Fruit fly (Drosophila melanogaster) whole organism, wandering third instar larva: ENCODE results near the gene CG4022.
A peak's percentile ranks its signal among the peaks of the same experiment; 100 is the strongest.

ENCODE experiments used
- Abd-B ChIP-seq: fragments of >200 bp; optimal IDR thresholded peaks from 2 replicates; lab custom pipeline; 2017; ENCODE audit warnings: missing biosample characterization, missing genetic modification characterization
- CG32264 ChIP-seq: fragments of 200-800 bp; sonication (Bioruptor generic); optimal IDR thresholded peaks from 2 replicates; lab custom pipeline; 2016; ENCODE audit warnings: missing biosample characterization, missing genetic modification characterization
- CG9705 ChIP-seq: fragments of 200-800 bp; sonication (Bioruptor generic); optimal IDR thresholded peaks from 2 replicates; lab custom pipeline; 2018; ENCODE audit warnings: missing biosample characterization, mild to moderate bottlenecking, missing genetic modification characterization
- CrebA ChIP-seq: fragments of 200-800 bp; sonication (Bioruptor generic); optimal IDR thresholded peaks from 2 replicates; lab custom pipeline; 2016; ENCODE audit warnings: missing biosample characterization, mild to moderate bottlenecking, missing genetic modification characterization, borderline replicate concordance
- Dfd ChIP-seq: fragments of >200 bp; optimal IDR thresholded peaks from 2 replicates; lab custom pipeline; 2017; ENCODE audit warnings: missing biosample characterization, missing genetic modification characterization
- Dif ChIP-seq: fragments of 200-275, 200-300 bp; sonication (Bioruptor generic); optimal IDR thresholded peaks from 2 replicates; lab custom pipeline; 2018; ENCODE audit warnings: missing biosample characterization, missing genetic modification characterization; ENCODE audit not compliant: partially characterized antibody
- GATAd ChIP-seq: sonication (Bioruptor generic); optimal IDR thresholded peaks from 2 replicates; lab custom pipeline; 2016; ENCODE audit warnings: missing biosample characterization, missing genetic modification characterization
- HLH106 ChIP-seq: fragments of 200-800 bp; optimal IDR thresholded peaks from 3 replicates; lab custom pipeline; 2019; ENCODE audit warnings: missing biosample characterization, mild to moderate bottlenecking, missing genetic modification characterization, moderate library complexity
- Hnf4 ChIP-seq: fragments of 200-800 bp; sonication (Bioruptor generic); optimal IDR thresholded peaks from 2 replicates; lab custom pipeline; 2016; ENCODE audit warnings: missing biosample characterization, mild to moderate bottlenecking, missing genetic modification characterization
- Hr78 ChIP-seq: fragments of >200 bp; optimal IDR thresholded peaks from 2 replicates; lab custom pipeline; 2017; ENCODE audit warnings: missing biosample characterization, missing genetic modification characterization
- Hr83 ChIP-seq: fragments of 200-300 bp; sonication (Bioruptor generic); optimal IDR thresholded peaks from 2 replicates; lab custom pipeline; 2016; ENCODE audit warnings: missing biosample characterization, mild to moderate bottlenecking, missing genetic modification characterization, moderate library complexity; ENCODE audit not compliant: poor library complexity, severe bottlenecking
- Jra ChIP-seq: sonication (Bioruptor generic); optimal IDR thresholded peaks from 2 replicates; lab custom pipeline; 2016; ENCODE audit warnings: missing biosample characterization, missing genetic modification characterization
- Mio ChIP-seq: sonication (Bioruptor generic); optimal IDR thresholded peaks from 2 replicates; lab custom pipeline; 2016; ENCODE audit warnings: missing biosample characterization, missing genetic modification characterization
- Myc ChIP-seq: fragments of >200 bp; optimal IDR thresholded peaks from 2 replicates; lab custom pipeline; 2017
- N ChIP-seq: fragments of >200 bp; optimal IDR thresholded peaks from 2 replicates; lab custom pipeline; 2018; ENCODE audit warnings: missing biosample characterization, missing external identifiers, missing genetic modification characterization
- OdsH ChIP-seq: fragments of 200-800 bp; sonication (Bioruptor generic); optimal IDR thresholded peaks from 2 replicates; lab custom pipeline; 2016; ENCODE audit warnings: missing biosample characterization, mild to moderate bottlenecking, missing genetic modification characterization
- Rel ChIP-seq, 2 experiments: fragments of 200-800 bp; sonication (Bioruptor generic) in 1 of 2; optimal IDR thresholded peaks; 2 replicates in 1 of 2; 3 replicates in 1 of 2; lab custom pipeline; 2016 to 2019; ENCODE audit warnings: mild to moderate bottlenecking in 2 of 2, missing biosample characterization in 2 of 2, missing genetic modification characterization in 2 of 2, moderate library complexity in 1 of 2
- Sp1 ChIP-seq: fragments of 200-800 bp; sonication (Bioruptor generic); optimal IDR thresholded peaks from 3 replicates; lab custom pipeline; 2019; ENCODE audit warnings: missing biosample characterization, mild to moderate bottlenecking, missing genetic modification characterization, moderate library complexity
- Vsx2 ChIP-seq: fragments of 200-300, 225-300 bp; sonication (Bioruptor generic); optimal IDR thresholded peaks from 2 replicates; lab custom pipeline; 2018; ENCODE audit warnings: missing biosample characterization, missing genetic modification characterization; ENCODE audit not compliant: partially characterized antibody
- br ChIP-seq: fragments of 200-800 bp; sonication (Bioruptor generic); optimal IDR thresholded peaks from 2 replicates; lab custom pipeline; 2016; ENCODE audit warnings: missing biosample characterization, missing genetic modification characterization
- brk ChIP-seq: fragments of 200-800 bp; sonication (Bioruptor generic); optimal IDR thresholded peaks from 2 replicates; lab custom pipeline; 2016; ENCODE audit warnings: missing biosample characterization, mild to moderate bottlenecking, missing genetic modification characterization
- dl ChIP-seq, 2 experiments: fragments of 175-275, 200-275 bp in 1 of 2; fragments of 200-275 bp in 1 of 2; sonication (Bioruptor generic); optimal IDR thresholded peaks; lab custom pipeline; 2018; ENCODE audit warnings: mild to moderate bottlenecking in 2 of 2, missing biosample characterization in 2 of 2, missing genetic modification characterization in 2 of 2, moderate library complexity in 2 of 2; ENCODE audit not compliant: partially characterized antibody in 2 of 2, insufficient read depth in 1 of 2
- dmrt93B ChIP-seq: fragments of 200-800 bp; sonication (Bioruptor generic); optimal IDR thresholded peaks from 2 replicates; lab custom pipeline; 2018; ENCODE audit warnings: missing biosample characterization, mild to moderate bottlenecking, missing genetic modification characterization
- dsf ChIP-seq: sonication (Bioruptor generic); optimal IDR thresholded peaks from 2 replicates; lab custom pipeline; 2016; ENCODE audit warnings: missing biosample characterization, missing genetic modification characterization, borderline replicate concordance
- ey ChIP-seq: fragments of 200-800 bp; sonication (Bioruptor generic); optimal IDR thresholded peaks from 2 replicates; lab custom pipeline; 2016; ENCODE audit warnings: missing biosample characterization, missing genetic modification characterization
- foxo ChIP-seq, 2 experiments: fragments of 200-800 bp; sonication (Bioruptor generic); optimal IDR thresholded peaks; 2 replicates in 1 of 2; 3 replicates in 1 of 2; lab custom pipeline; 2016 to 2017; ENCODE audit warnings: missing biosample characterization in 2 of 2, missing genetic modification characterization in 2 of 2
- fru ChIP-seq: fragments of 200-800 bp; sonication (Bioruptor generic); optimal IDR thresholded peaks from 3 replicates; lab custom pipeline; 2016; ENCODE audit warnings: missing biosample characterization, mild to moderate bottlenecking, missing genetic modification characterization
- h ChIP-seq: fragments of 200-800 bp; sonication (Bioruptor generic); optimal IDR thresholded peaks from 3 replicates; lab custom pipeline; 2016; ENCODE audit warnings: missing biosample characterization, mild to moderate bottlenecking, missing genetic modification characterization
- jim ChIP-seq: fragments of 175-275, 200-325 bp; sonication (Bioruptor generic); optimal IDR thresholded peaks from 2 replicates; lab custom pipeline; 2016; ENCODE audit warnings: missing biosample characterization, mild to moderate bottlenecking, missing genetic modification characterization
- lola ChIP-seq: fragments of >200 bp; optimal IDR thresholded peaks from 2 replicates; lab custom pipeline; 2017; ENCODE audit warnings: missing biosample characterization, missing genetic modification characterization
- pan ChIP-seq: fragments of >200 bp; optimal IDR thresholded peaks from 2 replicates; lab custom pipeline; 2017
- psq ChIP-seq: fragments of 200-800 bp; sonication (Bioruptor generic); optimal IDR thresholded peaks from 3 replicates; lab custom pipeline; 2017; ENCODE audit warnings: missing biosample characterization, mild to moderate bottlenecking, missing genetic modification characterization, moderate library complexity
- rgr ChIP-seq: fragments of 200-800 bp; sonication (Bioruptor generic); optimal IDR thresholded peaks from 3 replicates; lab custom pipeline; 2016; ENCODE audit warnings: missing biosample characterization, mild to moderate bottlenecking, missing genetic modification characterization
- sage ChIP-seq: fragments of 200-800 bp; sonication (Bioruptor generic); optimal IDR thresholded peaks from 2 replicates; lab custom pipeline; 2016; ENCODE audit warnings: missing biosample characterization, mild to moderate bottlenecking, missing genetic modification characterization
- sv ChIP-seq: fragments of 200-800 bp; sonication (Bioruptor generic); optimal IDR thresholded peaks from 3 replicates; lab custom pipeline; 2016; ENCODE audit warnings: missing biosample characterization, missing genetic modification characterization
- tai ChIP-seq: sonication (Bioruptor generic); optimal IDR thresholded peaks from 2 replicates; lab custom pipeline; 2016; ENCODE audit warnings: missing biosample characterization, missing genetic modification characterization
- usp ChIP-seq: fragments of >200 bp; optimal IDR thresholded peaks from 2 replicates; lab custom pipeline; 2017; ENCODE audit warnings: missing biosample characterization, missing genetic modification characterization
- woc ChIP-seq: sonication (Bioruptor generic); optimal IDR thresholded peaks from 2 replicates; lab custom pipeline; 2016; ENCODE audit warnings: missing biosample characterization, mild to moderate bottlenecking, missing genetic modification characterization

CG4022 gene

dm6 chr3L:9447239-9447777, 36.7 kb upstream of the CG4022 start:
- TF ChIP-seq tai (GFP tag; lab: Kevin White, UChicago) (no peak), Hr83 (GFP tag; lab: Kevin White, UChicago) (no peak), usp (no peak), jim (GFP tag; lab: Kevin White, UChicago) (no peak), woc (no peak), brk (no peak), CG32264 (GFP tag; lab: Kevin White, UChicago) (no peak), Myc (lab: Kevin White, UChicago) (no peak), Rel (GFP tag; optimal IDR thresholded peaks at IDR 0.05; lab: Kevin White, UChicago) (no peak), Rel (tag; optimal IDR thresholded peaks at IDR 0.05; lab: Kevin White, UChicago) (no peak), HLH106 (tag; lab: Kevin White, UChicago) (no peak), Dfd (GFP tag; lab: Kevin White, UChicago) (no peak), Hnf4 (GFP tag; lab: Kevin White, UChicago) (peak; percentile 16), GATAd (GFP tag; lab: Kevin White, UChicago) (no peak), h (GFP tag; lab: Kevin White, UChicago) (peak; percentile 45), Mio (GFP tag; lab: Kevin White, UChicago) (no peak), CG9705 (GFP tag; lab: Kevin White, UChicago) (no peak), sage (GFP tag; lab: Kevin White, UChicago) (no peak), OdsH (GFP tag; lab: Kevin White, UChicago) (no peak), dmrt93B (GFP tag; lab: Kevin White, UChicago) (no peak), fru (GFP tag; lab: Kevin White, UChicago) (peak; percentile 49), dsf (GFP tag; lab: Kevin White, UChicago) (no peak), Jra (GFP tag; lab: Kevin White, UChicago) (no peak), lola (GFP tag; lab: Kevin White, UChicago) (no peak), Dif (GFP tag; lab: Kevin White, UChicago) (no peak), foxo (GFP tag; optimal IDR thresholded peaks at IDR 0.05; lab: Kevin White, UChicago) (peak; percentile 12 to 61), pan (lab: Kevin White, UChicago) (no peak), psq (GFP tag; lab: Kevin White, UChicago) (peak; percentile 62), ey (GFP tag; lab: Kevin White, UChicago) (peak; percentile 26), N (no peak), CrebA (GFP tag; lab: Kevin White, UChicago) (no peak), rgr (GFP tag; lab: Kevin White, UChicago) (no peak), Vsx2 (GFP tag; lab: Kevin White, UChicago) (no peak), Abd-B (GFP tag; lab: Kevin White, UChicago) (no peak), dl (GFP tag; optimal IDR thresholded peaks at IDR 0.05; lab: Kevin White, UChicago; ENCODE audit: insufficient read depth in 1 of 2, partially characterized antibody in 2 of 2) (no peak), Sp1 (GFP tag; lab: Kevin White, UChicago) (no peak), sv (GFP tag; lab: Kevin White, UChicago) (no peak), br (GFP tag; lab: Kevin White, UChicago) (peak; percentile 25), Hr78 (GFP tag; lab: Kevin White, UChicago) (no peak)
- TF ChIP-seq, all 38 proteins: peak for 7

DNA sequence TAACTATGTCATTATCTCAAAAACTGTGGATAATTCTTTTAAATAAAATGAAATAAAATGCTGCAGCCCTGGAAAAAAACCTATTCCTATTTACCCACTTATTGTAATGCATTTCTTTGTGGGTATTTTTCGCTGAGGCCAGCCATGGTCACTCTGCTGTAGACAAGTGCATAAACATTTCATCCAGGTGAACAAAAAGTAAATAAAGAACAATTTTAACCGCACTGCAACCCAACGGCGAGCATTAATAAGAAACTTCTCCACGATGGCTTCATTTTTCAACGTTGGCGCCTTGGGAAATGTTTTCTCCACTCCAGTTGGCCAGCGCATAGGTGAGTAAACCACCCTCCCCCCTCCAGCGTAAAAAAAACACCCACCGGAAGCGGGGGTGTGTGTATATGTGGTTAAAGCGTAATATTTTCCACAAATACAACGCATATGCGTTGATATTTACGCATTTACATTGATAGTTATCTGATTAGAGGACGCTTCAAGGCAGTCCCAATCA, 36.2 kb upstream of the CG4022 start, which contains the start of gene CG3529:
CG3529 (plus strand) TSS at position 134 of the 508 bp plus-strand sequence.
- no peak for TF ChIP-seq Vsx2 (GFP tag; lab: Kevin White, UChicago)
- no peak for TF ChIP-seq OdsH (GFP tag; lab: Kevin White, UChicago)
- peak; percentile 56 for TF ChIP-seq HLH106 (tag; lab: Kevin White, UChicago)
- peak; percentile 63 for TF ChIP-seq jim (GFP tag; lab: Kevin White, UChicago)
- peak in 1 of 2 experiments; percentile 38 for TF ChIP-seq foxo (GFP tag; optimal IDR thresholded peaks at IDR 0.05; lab: Kevin White, UChicago)
- TF ChIP-seq Sp1 (GFP tag; lab: Kevin White, UChicago), result peak; percentile 53
- peak; percentile 36 for TF ChIP-seq rgr (GFP tag; lab: Kevin White, UChicago)
- TF ChIP-seq sage (GFP tag; lab: Kevin White, UChicago), result peak; percentile 28
- TF ChIP-seq Hnf4 (GFP tag; lab: Kevin White, UChicago), result peak; percentile 26
- TF ChIP-seq ey (GFP tag; lab: Kevin White, UChicago), result peak; percentile 9
- peak; percentile 41 for TF ChIP-seq brk
- peak; percentile 12 for TF ChIP-seq CG9705 (GFP tag; lab: Kevin White, UChicago)
- no peak for TF ChIP-seq usp
- no peak for TF ChIP-seq psq (GFP tag; lab: Kevin White, UChicago)
- no peak for TF ChIP-seq Rel (GFP tag; optimal IDR thresholded peaks at IDR 0.05; lab: Kevin White, UChicago)
- TF ChIP-seq Rel (tag; optimal IDR thresholded peaks at IDR 0.05; lab: Kevin White, UChicago), result peak; percentile 61
- TF ChIP-seq fru (GFP tag; lab: Kevin White, UChicago), result peak; percentile 32
